Fruit fly (Drosophila melanogaster) whole organism, embryonic: Measurements from ENCODE around the gene maca.

ENCODE experiments used
- Max ChIP-seq: fragments of 200-800 bp; sonication (Bioruptor generic); optimal IDR thresholded peaks from 2 replicates; lab custom pipeline; 2016; ENCODE audit warnings: missing biosample characterization, mild to moderate bottlenecking, missing genetic modification characterization
- Myb ChIP-seq: fragments of 200-800 bp; sonication (Bioruptor generic); optimal IDR thresholded peaks from 2 replicates; lab custom pipeline; 2016; ENCODE audit warnings: missing biosample characterization, missing genetic modification characterization
- abd-A ChIP-seq: fragments of 200-800 bp; sonication (Bioruptor generic); optimal IDR thresholded peaks from 3 replicates; lab custom pipeline; 2019; ENCODE audit warnings: missing biosample characterization, mild to moderate bottlenecking, missing genetic modification characterization, moderate library complexity
- cas ChIP-seq: fragments of 200-800 bp; sonication (Bioruptor generic); IDR thresholded peaks from 2 replicates; pipeline ENCODE4 v1.3.6; 2022; ENCODE audit warnings: missing biosample characterization, missing genetic modification characterization
- cg ChIP-seq: fragments of 200-800 bp; sonication (Bioruptor generic); optimal IDR thresholded peaks from 3 replicates; lab custom pipeline; 2019; ENCODE audit warnings: missing biosample characterization, mild to moderate bottlenecking, missing genetic modification characterization, moderate library complexity
- crol ChIP-seq: fragments of 200-800 bp; sonication (Bioruptor generic); IDR thresholded peaks from 2 replicates; pipeline ENCODE4 v1.3.6; 2022; ENCODE audit warnings: missing biosample characterization, missing genetic modification characterization
- dimm ChIP-seq: fragments of 200-800 bp; sonication (Bioruptor generic); IDR thresholded peaks from 2 replicates; pipeline ENCODE4 v1.3.6; 2022; ENCODE audit warnings: missing biosample characterization, missing genetic modification characterization
- gsb-n ChIP-seq: fragments of 200-800 bp; sonication (Bioruptor generic); optimal IDR thresholded peaks from 3 replicates; lab custom pipeline; 2018; ENCODE audit warnings: missing biosample characterization, mild to moderate bottlenecking, missing genetic modification characterization
- pan ChIP-seq, 4 experiments: fragments of >200 bp in 3 of 4; fragments of 200-800 bp in 1 of 4; sonication (Bioruptor generic) in 1 of 4; optimal IDR thresholded peaks in 3 of 4; IDR thresholded peaks in 1 of 4; 2 replicates each; pipeline versions ENCODE4 v1.3.6 to Lab custom; 2017 to 2022; ENCODE audit warnings: missing biosample characterization in 2 of 4, missing genetic modification characterization in 2 of 4, mixed read lengths in 1 of 4

DNA sequence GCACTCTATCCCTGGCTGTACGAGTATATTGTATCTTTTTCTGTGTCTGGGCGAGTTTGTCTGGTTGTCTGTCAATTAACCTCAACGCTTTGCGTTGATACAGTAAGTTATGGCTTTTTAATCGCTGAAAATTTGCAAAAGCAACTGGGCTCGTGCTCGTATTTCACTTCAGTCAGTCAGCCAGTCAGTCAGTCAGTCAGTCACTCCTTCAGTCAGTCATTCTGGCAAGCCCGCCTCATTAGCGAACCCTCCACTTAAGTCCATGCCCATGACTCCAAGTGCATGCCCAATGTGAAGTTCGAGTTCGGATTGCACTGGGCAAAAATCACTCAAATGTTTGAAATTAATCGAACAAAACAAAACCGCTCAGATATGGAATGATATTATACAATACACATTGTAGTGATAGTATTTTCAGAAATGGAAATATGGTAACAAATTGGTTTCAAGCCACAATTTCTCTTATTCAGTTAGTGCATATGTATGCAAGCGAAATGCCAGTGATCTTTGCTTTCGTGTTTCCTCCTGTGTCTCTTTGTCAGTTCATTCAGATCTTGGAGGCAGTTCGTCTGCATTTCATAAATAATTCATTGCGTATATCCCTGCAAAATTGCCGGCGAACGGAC, 36.9 kb upstream of the maca start:
- TF ChIP-seq Myb (GFP tag; lab: Kevin White, UChicago), result no peak
- TF ChIP-seq dimm (GFP tag; lab: Robert Waterston, UW), result no peak
- no peak for TF ChIP-seq abd-A (tag; lab: Kevin White, UChicago)
- TF ChIP-seq Max (GFP tag; lab: Kevin White, UChicago), result no peak
- no peak for TF ChIP-seq cg (GFP tag; lab: Kevin White, UChicago)
- no peak for TF ChIP-seq pan (optimal IDR thresholded peaks at IDR 0.05; lab: Kevin White, UChicago)
- TF ChIP-seq pan (GFP tag; optimal IDR thresholded peaks at IDR 0.05 in 1 of 2, IDR thresholded peaks at IDR 0.05 in 1 of 2), result no peak
- TF ChIP-seq cas (GFP tag; lab: Robert Waterston, UW), result no peak
- TF ChIP-seq gsb-n (tag; lab: Kevin White, UChicago), result no peak
- TF ChIP-seq crol (GFP tag; lab: Robert Waterston, UW), result no peak
